Fruit fly (Drosophila melanogaster) whole organism, embryonic: ENCODE measurements around the gene bon.
A peak's percentile ranks its signal among the peaks of the same experiment; 100 is the strongest.

Experiments
- Aef1 ChIP-seq: fragments of 200-800 bp; sonication (Bioruptor generic); IDR thresholded peaks from 3 replicates; pipeline ENCODE4 v1.3.6; 2022; ENCODE audit warnings: missing biosample characterization, missing genetic modification characterization
- CG10267 ChIP-seq: fragments of 200-800 bp; sonication (Bioruptor generic); optimal IDR thresholded peaks from 2 replicates; lab custom pipeline; 2018; ENCODE audit warnings: missing biosample characterization, mild to moderate bottlenecking, missing genetic modification characterization, moderate library complexity
- CG10431 ChIP-seq: fragments of 200-800 bp; sonication (Bioruptor generic); optimal IDR thresholded peaks from 3 replicates; lab custom pipeline; 2018; ENCODE audit warnings: missing biosample characterization, mild to moderate bottlenecking, missing genetic modification characterization
- CG11560 ChIP-seq: fragments of 200-800 bp; sonication (Bioruptor generic); IDR thresholded peaks from 3 replicates; pipeline ENCODE4 v1.3.6; 2022; ENCODE audit warnings: missing biosample characterization, missing genetic modification characterization
- CG12219 ChIP-seq: fragments of 200-800 bp; sonication (Bioruptor generic); optimal IDR thresholded peaks from 3 replicates; lab custom pipeline; 2018; ENCODE audit warnings: missing biosample characterization, mild to moderate bottlenecking, missing genetic modification characterization
- CG14014 ChIP-seq: fragments of 200-800 bp; sonication (Bioruptor generic); IDR thresholded peaks from 2 replicates; pipeline ENCODE4 v1.3.6; 2022; ENCODE audit warnings: missing biosample characterization, missing genetic modification characterization
- CG1647 ChIP-seq: fragments of 200-800 bp; sonication (Bioruptor generic); optimal IDR thresholded peaks from 3 replicates; lab custom pipeline; 2016; ENCODE audit warnings: missing biosample characterization, missing genetic modification characterization
- CG17359 ChIP-seq: fragments of 200-800 bp; sonication (Bioruptor generic); optimal IDR thresholded peaks from 3 replicates; lab custom pipeline; 2018; ENCODE audit warnings: missing biosample characterization, mild to moderate bottlenecking, missing genetic modification characterization, moderate library complexity
- CG18262 ChIP-seq: fragments of 200-800 bp; optimal IDR thresholded peaks from 3 replicates; lab custom pipeline; 2019; ENCODE audit warnings: missing biosample characterization, mild to moderate bottlenecking, missing genetic modification characterization, moderate library complexity
- CG2120 ChIP-seq: fragments of 200-800 bp; sonication (Bioruptor generic); optimal IDR thresholded peaks from 3 replicates; lab custom pipeline; 2016; ENCODE audit warnings: missing biosample characterization, missing genetic modification characterization
- CG31365 ChIP-seq: fragments of 200-800 bp; sonication (Bioruptor generic); optimal IDR thresholded peaks from 2 replicates; lab custom pipeline; 2018; ENCODE audit warnings: missing biosample characterization, mild to moderate bottlenecking, missing genetic modification characterization
- CG3281 ChIP-seq: fragments of 200-800 bp; sonication (Bioruptor generic); optimal IDR thresholded peaks from 3 replicates; lab custom pipeline; 2017; ENCODE audit warnings: missing biosample characterization, mild to moderate bottlenecking, missing genetic modification characterization
- CG33557 ChIP-seq: fragments of 200-800 bp; sonication (Bioruptor generic); optimal IDR thresholded peaks from 2 replicates; lab custom pipeline; 2019; ENCODE audit warnings: missing biosample characterization, mild to moderate bottlenecking, missing genetic modification characterization, moderate library complexity
- CG34224 ChIP-seq: fragments of 200-800 bp; sonication (Bioruptor generic); IDR thresholded peaks from 3 replicates; pipeline ENCODE4 v1.3.6; 2022; ENCODE audit warnings: missing biosample characterization, missing genetic modification characterization; ENCODE audit not compliant: partially characterized antibody
- CG4404 ChIP-seq: fragments of 200-800 bp; sonication (Bioruptor generic); IDR thresholded peaks from 2 replicates; pipeline ENCODE4 v1.3.6; 2022; ENCODE audit warnings: missing biosample characterization, missing genetic modification characterization
- CG6689 ChIP-seq: fragments of 200-800 bp; sonication (Bioruptor generic); IDR thresholded peaks from 2 replicates; pipeline ENCODE4 v1.3.6; 2022; ENCODE audit warnings: missing biosample characterization, missing genetic modification characterization
- CG6765 ChIP-seq: fragments of 200-800 bp; sonication (Bioruptor generic); optimal IDR thresholded peaks from 3 replicates; lab custom pipeline; 2017; ENCODE audit warnings: missing biosample characterization, mild to moderate bottlenecking, missing genetic modification characterization
- CG6854 ChIP-seq: fragments of 200-800 bp; sonication (Bioruptor generic); optimal IDR thresholded peaks from 3 replicates; lab custom pipeline; 2017; ENCODE audit warnings: missing biosample characterization, mild to moderate bottlenecking, missing genetic modification characterization
- CG7839 ChIP-seq: fragments of 200-800 bp; sonication (Bioruptor generic); optimal IDR thresholded peaks from 3 replicates; lab custom pipeline; 2018; ENCODE audit warnings: missing biosample characterization, mild to moderate bottlenecking, missing genetic modification characterization, moderate library complexity
- CG8388 ChIP-seq: fragments of 200-800 bp; sonication (Bioruptor generic); optimal IDR thresholded peaks from 2 replicates; lab custom pipeline; 2019; ENCODE audit warnings: missing biosample characterization, mild to moderate bottlenecking, missing genetic modification characterization, moderate library complexity
- CG9876 ChIP-seq: fragments of 200-800 bp; sonication (Bioruptor generic); optimal IDR thresholded peaks from 2 replicates; lab custom pipeline; 2016; ENCODE audit warnings: missing biosample characterization, missing genetic modification characterization
- CG9932 ChIP-seq: fragments of 200-800 bp; sonication (Bioruptor generic); IDR thresholded peaks from 2 replicates; pipeline ENCODE4 v1.3.6; 2022; ENCODE audit warnings: missing biosample characterization, missing genetic modification characterization
- CkIIα-i1 ChIP-seq: fragments of 200-800 bp; sonication (Bioruptor generic); IDR thresholded peaks from 2 replicates; pipeline ENCODE4 v1.3.6; 2022; ENCODE audit warnings: missing biosample characterization, missing genetic modification characterization
- Dll ChIP-seq: fragments of 200-800 bp; sonication (Bioruptor generic); IDR thresholded peaks from 4 replicates; pipeline ENCODE4 v1.3.6; 2022; ENCODE audit warnings: missing biosample characterization, missing genetic modification characterization; ENCODE audit not compliant: partially characterized antibody
- Elba2 ChIP-seq: fragments of 200-800 bp; sonication (Bioruptor generic); optimal IDR thresholded peaks from 3 replicates; lab custom pipeline; 2016; ENCODE audit warnings: missing biosample characterization, missing genetic modification characterization
- GATAe ChIP-seq: fragments of 200-800 bp; sonication (Bioruptor generic); conservative IDR thresholded peaks from 2 replicates; pipeline ENCODE4 v1.3.6; 2022; ENCODE audit warnings: missing biosample characterization, missing genetic modification characterization
- Hmx ChIP-seq: fragments of 200-800 bp; sonication (Bioruptor generic); optimal IDR thresholded peaks from 2 replicates; lab custom pipeline; 2016; ENCODE audit warnings: missing biosample characterization, missing genetic modification characterization
- Hr3 ChIP-seq: fragments of 200-800 bp; sonication (Bioruptor generic); optimal IDR thresholded peaks from 3 replicates; lab custom pipeline; 2016; ENCODE audit warnings: missing biosample characterization, missing genetic modification characterization
- Lhr ChIP-seq: fragments of 200-800 bp; sonication (Bioruptor generic); optimal IDR thresholded peaks from 3 replicates; lab custom pipeline; 2017; ENCODE audit warnings: mild to moderate bottlenecking, missing biosample characterization, missing genetic modification reagents, missing genetic modification characterization
- Med ChIP-seq: fragments of 200-800 bp; sonication (Bioruptor generic); peaks from one replicate; lab custom pipeline; 2016; ENCODE audit warnings: missing biosample characterization, missing genetic modification characterization, mild to moderate bottlenecking, inconsistent platforms, moderate library complexity
- Meics ChIP-seq: fragments of 200-800 bp; sonication (Bioruptor generic); optimal IDR thresholded peaks from 2 replicates; lab custom pipeline; 2017; ENCODE audit warnings: missing biosample characterization, mild to moderate bottlenecking, missing genetic modification characterization
- Poxn ChIP-seq: fragments of 200-800 bp; sonication (Bioruptor generic); IDR thresholded peaks from 2 replicates; pipeline ENCODE4 v1.3.6; 2022; ENCODE audit warnings: missing biosample characterization, missing genetic modification characterization
- Rx ChIP-seq: fragments of 200-800 bp; sonication (Bioruptor generic); IDR thresholded peaks from 2 replicates; pipeline ENCODE4 v1.3.6; 2022; ENCODE audit warnings: missing biosample characterization, missing genetic modification characterization
- Spps ChIP-seq: fragments of 200-800 bp; sonication (Bioruptor generic); optimal IDR thresholded peaks from 2 replicates; lab custom pipeline; 2018; ENCODE audit warnings: missing biosample characterization, mild to moderate bottlenecking, missing genetic modification characterization
- Taf1 ChIP-seq: fragments of 200-800 bp; sonication (Bioruptor generic); IDR thresholded peaks from 2 replicates; pipeline ENCODE4 v1.3.6; 2022; ENCODE audit warnings: missing biosample characterization, missing genetic modification characterization
- aop ChIP-seq: fragments of 200-800 bp; sonication (Bioruptor generic); IDR thresholded peaks from 2 replicates; pipeline ENCODE4 v1.3.6; 2022; ENCODE audit warnings: missing biosample characterization, missing genetic modification characterization
- chm ChIP-seq: fragments of 200-800 bp; sonication (Bioruptor generic); IDR thresholded peaks from 2 replicates; pipeline ENCODE4 v1.3.6; 2022; ENCODE audit warnings: missing biosample characterization, missing genetic modification characterization
- croc ChIP-seq: fragments of 200-800 bp; sonication (Bioruptor generic); conservative IDR thresholded peaks from 3 replicates; pipeline ENCODE4 v1.3.6; 2022; ENCODE audit warnings: missing biosample characterization, missing genetic modification characterization
- danr ChIP-seq: fragments of 200-800 bp; sonication (Bioruptor generic); IDR thresholded peaks from 2 replicates; pipeline ENCODE4 v1.3.6; 2022; ENCODE audit warnings: missing biosample characterization, missing genetic modification characterization
- hkb ChIP-seq, 2 experiments: fragments of 200-800 bp in 1 of 2; fragments of >200 bp in 1 of 2; sonication (Bioruptor generic) in 1 of 2; IDR thresholded peaks in 1 of 2; optimal IDR thresholded peaks in 1 of 2; 2 replicates each; pipeline versions ENCODE4 v1.3.6 to Lab custom; 2017 to 2022; ENCODE audit warnings: missing biosample characterization in 1 of 2, missing genetic modification characterization in 1 of 2
- lbe ChIP-seq: fragments of 200-800 bp; sonication (Bioruptor generic); optimal IDR thresholded peaks from 2 replicates; lab custom pipeline; 2016; ENCODE audit warnings: missing biosample characterization, mild to moderate bottlenecking, missing genetic modification characterization
- lov ChIP-seq, 2 experiments: fragments of 200-800 bp in 1 of 2; fragments of >200 bp in 1 of 2; sonication (Bioruptor generic) in 1 of 2; IDR thresholded peaks in 1 of 2; optimal IDR thresholded peaks in 1 of 2; 2 replicates in 1 of 2; 3 replicates in 1 of 2; pipeline versions ENCODE4 v1.3.6 to Lab custom; 2017 to 2022; ENCODE audit warnings: missing biosample characterization in 1 of 2, missing genetic modification characterization in 1 of 2
- row ChIP-seq: fragments of 200-800 bp; sonication (Bioruptor generic); IDR thresholded peaks from 3 replicates; pipeline ENCODE4 v1.3.6; 2022; ENCODE audit warnings: missing biosample characterization, missing genetic modification characterization
- slp2 ChIP-seq: fragments of 200-800 bp; sonication (Bioruptor generic); optimal IDR thresholded peaks from 2 replicates; lab custom pipeline; 2016; ENCODE audit warnings: missing biosample characterization, missing genetic modification characterization
- tin ChIP-seq: fragments of 200-800 bp; sonication (Bioruptor generic); optimal IDR thresholded peaks from 3 replicates; lab custom pipeline; 2016; ENCODE audit warnings: missing biosample characterization, missing genetic modification characterization
- tll ChIP-seq, 2 experiments: fragments of 200-800 bp in 1 of 2; fragments of >200 bp in 1 of 2; sonication (Bioruptor generic) in 1 of 2; optimal IDR thresholded peaks; 2 replicates each; lab custom pipeline; 2017 to 2019; ENCODE audit warnings: missing biosample characterization in 2 of 2, missing genetic modification characterization in 2 of 2, mild to moderate bottlenecking in 1 of 2, moderate library complexity in 1 of 2
- wor ChIP-seq: fragments of 200-800 bp; sonication (Bioruptor generic); IDR thresholded peaks from 2 replicates; pipeline ENCODE4 v1.3.6; 2022; ENCODE audit warnings: missing biosample characterization, missing genetic modification characterization

The bon gene

dm6 chr3R:20594194-20595144 is 1.5 kb downstream of the bon start (continued):
- TF ChIP-seq lov (optimal IDR thresholded peaks at IDR 0.05; lab: Kevin White, UChicago) (no peak), lov (GFP tag; IDR thresholded peaks at IDR 0.05; lab: Robert Waterston, UW) (0 out of 3 replicates have a peak, but pooled peaks have one; percentile 15), CG11560 (tag; lab: Robert Waterston, UW) (no peak), danr (GFP tag; lab: Robert Waterston, UW) (peak; percentile 68), row (GFP tag; lab: Robert Waterston, UW) (peak; percentile 73), CG17359 (tag; lab: Kevin White, UChicago) (peak; percentile 95), Meics (GFP tag; lab: Kevin White, UChicago) (peak; percentile 87), CG31365 (tag; lab: Kevin White, UChicago) (no peak), CG3281 (GFP tag; lab: Kevin White, UChicago) (peak; percentile 79), Lhr (GFP tag; lab: Kevin White, UChicago) (peak; percentile 62), GATAe (GFP tag; lab: Robert Waterston, UW) (no peak; the same call in 1 of the 2 replicates), CkIIα-i1 (GFP tag; lab: Robert Waterston, UW) (no peak), CG1647 (GFP tag; lab: Kevin White, UChicago) (peak; percentile 25), lbe (GFP tag; lab: Kevin White, UChicago) (peak; percentile 59), CG9876 (GFP tag; lab: Kevin White, UChicago) (no peak), Taf1 (no peak), CG9932 (GFP tag; lab: Robert Waterston, UW) (no peak), Aef1 (GFP tag; lab: Robert Waterston, UW) (peak; percentile 74), Med (peak; percentile 63), CG10431 (peak; percentile 74), CG34224 (GFP tag; lab: Robert Waterston, UW) (no peak), slp2 (GFP tag; lab: Kevin White, UChicago) (no peak), tll (GFP tag; optimal IDR thresholded peaks at IDR 0.05; lab: Kevin White, UChicago) (peak in 1 of 2 experiments; percentile 81), Hr3 (GFP tag; lab: Kevin White, UChicago) (peak; percentile 85), aop (GFP tag; lab: Robert Waterston, UW) (no peak), Elba2 (GFP tag; lab: Kevin White, UChicago) (peak; percentile 23), CG14014 (GFP tag; lab: Robert Waterston, UW) (peak; percentile 68), Rx (GFP tag; lab: Robert Waterston, UW) (0 out of 2 replicates have a peak, but pooled peaks have one; percentile 32), CG12219 (GFP tag; lab: Kevin White, UChicago) (peak; percentile 41), croc (GFP tag; lab: Robert Waterston, UW) (peak; percentile 92), CG4404 (GFP tag; lab: Robert Waterston, UW) (peak; percentile 81), Poxn (GFP tag; lab: Robert Waterston, UW) (no peak), CG10267 (tag; lab: Kevin White, UChicago) (peak; percentile 94), CG6689 (GFP tag; lab: Robert Waterston, UW) (peak; percentile 92), tin (GFP tag; lab: Kevin White, UChicago) (peak; percentile 85), CG33557 (GFP tag; lab: Kevin White, UChicago) (peak; percentile 95), CG6854 (peak; percentile 41), CG2120 (peak; percentile 55), wor (GFP tag; lab: Robert Waterston, UW) (peak; percentile 86), CG8388 (peak; percentile 96), chm (peak; percentile 56; the same call in 1 of the 2 replicates), CG18262 (tag; lab: Kevin White, UChicago) (peak; percentile 98), Hmx (GFP tag; lab: Kevin White, UChicago) (no peak), Spps (tag; lab: Kevin White, UChicago) (peak; percentile 95), hkb (optimal IDR thresholded peaks at IDR 0.05; lab: Kevin White, UChicago) (no peak), hkb (GFP tag; IDR thresholded peaks at IDR 0.05; lab: Robert Waterston, UW) (peak; percentile 77), CG6765 (GFP tag; lab: Kevin White, UChicago) (peak; percentile 66), Dll (GFP tag; lab: Robert Waterston, UW) (no peak), CG7839 (tag; lab: Kevin White, UChicago) (peak; percentile 96)
